Fruit fly (Drosophila melanogaster) whole organism, embryonic: ENCODE data around the gene CG7766.

ENCODE experiments used
- Atf3 ChIP-seq: fragments of 200-800 bp; sonication (Bioruptor generic); optimal IDR thresholded peaks from 3 replicates; lab custom pipeline; 2016; ENCODE audit warnings: missing biosample characterization, missing genetic modification characterization
- Blimp-1 ChIP-seq: fragments of 200-800 bp; sonication (Bioruptor generic); optimal IDR thresholded peaks from 3 replicates; lab custom pipeline; 2018; ENCODE audit warnings: missing biosample characterization, missing genetic modification characterization, mild to moderate bottlenecking, moderate library complexity, missing genetic modification reagents
- CG10147 ChIP-seq: fragments of 200-800 bp; sonication (Bioruptor generic); optimal IDR thresholded peaks from 2 replicates; lab custom pipeline; 2019; ENCODE audit warnings: missing biosample characterization, mild to moderate bottlenecking, missing genetic modification characterization, moderate library complexity
- CG10366 ChIP-seq: fragments of 200-800 bp; sonication (Bioruptor generic); IDR thresholded peaks from 2 replicates; pipeline ENCODE4 v1.3.6; 2022; ENCODE audit warnings: missing biosample characterization, missing genetic modification characterization
- CG11093 ChIP-seq: fragments of 200-800 bp; sonication (Bioruptor generic); IDR thresholded peaks from 3 replicates; pipeline ENCODE4 v1.3.6; 2022; ENCODE audit warnings: missing biosample characterization, missing genetic modification characterization
- CG11247 ChIP-seq: fragments of 200-800 bp; sonication (Bioruptor generic); IDR thresholded peaks from 2 replicates; pipeline ENCODE4 v1.3.6; 2022; ENCODE audit warnings: missing biosample characterization, missing genetic modification characterization
- CG13894 ChIP-seq: fragments of 200-800 bp; sonication (Bioruptor generic); optimal IDR thresholded peaks from 3 replicates; lab custom pipeline; 2018; ENCODE audit warnings: missing biosample characterization, mild to moderate bottlenecking, missing genetic modification characterization, moderate library complexity
- CG14014 ChIP-seq: fragments of 200-800 bp; sonication (Bioruptor generic); IDR thresholded peaks from 2 replicates; pipeline ENCODE4 v1.3.6; 2022; ENCODE audit warnings: missing biosample characterization, missing genetic modification characterization
- CG15601 ChIP-seq: fragments of 200-800 bp; sonication (Bioruptor generic); optimal IDR thresholded peaks from 3 replicates; lab custom pipeline; 2019; ENCODE audit warnings: missing biosample characterization, mild to moderate bottlenecking, missing genetic modification characterization, moderate library complexity
- CG1832 ChIP-seq: fragments of 200-800 bp; sonication (Bioruptor generic); optimal IDR thresholded peaks from 2 replicates; lab custom pipeline; 2017; ENCODE audit warnings: missing biosample characterization, mild to moderate bottlenecking, missing genetic modification characterization, inconsistent platforms
- CG3065 ChIP-seq: fragments of 200-800 bp; sonication (Bioruptor generic); optimal IDR thresholded peaks from 2 replicates; lab custom pipeline; 2016; ENCODE audit warnings: missing biosample characterization, missing genetic modification characterization
- CG34376 ChIP-seq: fragments of 200-800 bp; sonication (Bioruptor generic); optimal IDR thresholded peaks from 2 replicates; lab custom pipeline; 2018; ENCODE audit warnings: missing biosample characterization, mild to moderate bottlenecking, missing genetic modification characterization
- CG3726 ChIP-seq: fragments of 200-800 bp; sonication (Bioruptor generic); IDR thresholded peaks from 3 replicates; pipeline ENCODE4, ENCODE4 v1.3.6; 2022; ENCODE audit warnings: missing biosample characterization, missing genetic modification characterization
- CG4328 ChIP-seq: fragments of 200-800 bp; sonication (Bioruptor generic); optimal IDR thresholded peaks from 3 replicates; lab custom pipeline; 2017; ENCODE audit warnings: missing biosample characterization, missing genetic modification reagents, missing genetic modification characterization
- CG43689 ChIP-seq: fragments of 200-800 bp; sonication (Bioruptor generic); IDR thresholded peaks from 2 replicates; pipeline ENCODE4 v1.3.6; 2022; ENCODE audit warnings: missing biosample characterization, missing genetic modification characterization
- CG5180 ChIP-seq: fragments of 200-800 bp; sonication (Bioruptor generic); optimal IDR thresholded peaks from 3 replicates; lab custom pipeline; 2017; ENCODE audit warnings: missing biosample characterization, missing genetic modification characterization, mild to moderate bottlenecking, moderate library complexity, missing genetic modification reagents
- CG6272 ChIP-seq: fragments of 200-800 bp; sonication (Bioruptor generic); IDR thresholded peaks from 2 replicates; pipeline ENCODE4 v1.3.6; 2022; ENCODE audit warnings: missing biosample characterization, missing genetic modification characterization
- CG6765 ChIP-seq: fragments of 200-800 bp; sonication (Bioruptor generic); optimal IDR thresholded peaks from 3 replicates; lab custom pipeline; 2017; ENCODE audit warnings: missing biosample characterization, mild to moderate bottlenecking, missing genetic modification characterization
- CG7928 ChIP-seq: fragments of 200-800 bp; sonication (Bioruptor generic); optimal IDR thresholded peaks from 2 replicates; lab custom pipeline; 2017; ENCODE audit warnings: missing biosample characterization, mild to moderate bottlenecking, missing genetic modification characterization
- Doc3 ChIP-seq: fragments of 200-800 bp; sonication (Bioruptor generic); IDR thresholded peaks from 3 replicates; pipeline ENCODE4 v1.3.6; 2022; ENCODE audit warnings: missing biosample characterization, missing genetic modification characterization; ENCODE audit not compliant: partially characterized antibody
- Ets65A ChIP-seq: fragments of 200-800 bp; sonication (Bioruptor generic); peaks from one replicate; lab custom pipeline; 2016; ENCODE audit warnings: missing biosample characterization, missing genetic modification characterization
- Med ChIP-seq: fragments of 200-800 bp; sonication (Bioruptor generic); peaks from one replicate; lab custom pipeline; 2016; ENCODE audit warnings: missing biosample characterization, missing genetic modification characterization, mild to moderate bottlenecking, inconsistent platforms, moderate library complexity
- Myb ChIP-seq: fragments of 200-800 bp; sonication (Bioruptor generic); optimal IDR thresholded peaks from 2 replicates; lab custom pipeline; 2016; ENCODE audit warnings: missing biosample characterization, missing genetic modification characterization
- Neu2 ChIP-seq: fragments of 200-800 bp; sonication (Bioruptor generic); optimal IDR thresholded peaks from 3 replicates; lab custom pipeline; 2016; ENCODE audit warnings: missing biosample characterization, missing genetic modification characterization, borderline replicate concordance
- Oli ChIP-seq: fragments of 200-800 bp; sonication (Bioruptor generic); optimal IDR thresholded peaks from 2 replicates; lab custom pipeline; 2018; ENCODE audit warnings: missing biosample characterization, mild to moderate bottlenecking, missing genetic modification characterization, moderate library complexity
- Rfx ChIP-seq: fragments of 200-800 bp; sonication (Bioruptor generic); IDR thresholded peaks from 2 replicates; pipeline ENCODE4 v1.3.6; 2022; ENCODE audit warnings: missing biosample characterization, missing genetic modification characterization
- Scr ChIP-seq: fragments of 200-800 bp; sonication (Bioruptor generic); IDR thresholded peaks from 2 replicates; pipeline ENCODE4 v1.3.6; 2022; ENCODE audit warnings: missing biosample characterization, missing genetic modification characterization; ENCODE audit not compliant: partially characterized antibody
- Sox102F ChIP-seq: fragments of 200-800 bp; sonication (Bioruptor generic); optimal IDR thresholded peaks from 2 replicates; lab custom pipeline; 2018; ENCODE audit warnings: missing biosample characterization, mild to moderate bottlenecking, missing genetic modification characterization, moderate library complexity
- caup ChIP-seq: fragments of 200-800 bp; sonication (Bioruptor generic); optimal IDR thresholded peaks from 3 replicates; lab custom pipeline; 2017; ENCODE audit warnings: missing biosample characterization, mild to moderate bottlenecking, missing genetic modification characterization, moderate library complexity; ENCODE audit not compliant: severe bottlenecking
- cg ChIP-seq: fragments of 200-800 bp; sonication (Bioruptor generic); optimal IDR thresholded peaks from 3 replicates; lab custom pipeline; 2019; ENCODE audit warnings: missing biosample characterization, mild to moderate bottlenecking, missing genetic modification characterization, moderate library complexity
- chif ChIP-seq, 2 experiments: fragments of 200-800 bp; sonication (Bioruptor generic); optimal IDR thresholded peaks; 3 replicates each; lab custom pipeline; 2016; ENCODE audit warnings: missing biosample characterization in 2 of 2, missing genetic modification characterization in 2 of 2
- en ChIP-seq: fragments of 200-800 bp; sonication (Bioruptor generic); optimal IDR thresholded peaks from 2 replicates; lab custom pipeline; 2016; ENCODE audit warnings: missing biosample characterization, missing genetic modification characterization
- fd102C ChIP-seq: fragments of 200-800 bp; sonication (Bioruptor generic); optimal IDR thresholded peaks from 2 replicates; lab custom pipeline; 2018; ENCODE audit warnings: missing biosample characterization, mild to moderate bottlenecking, missing genetic modification characterization, moderate library complexity
- fu2 ChIP-seq: fragments of 200-800 bp; sonication (Bioruptor generic); optimal IDR thresholded peaks from 2 replicates; lab custom pipeline; 2016; ENCODE audit warnings: missing biosample characterization, missing genetic modification characterization
- hbn ChIP-seq: fragments of 200-800 bp; sonication (Bioruptor generic); IDR thresholded peaks from 2 replicates; pipeline ENCODE4 v1.3.6; 2022; ENCODE audit warnings: missing biosample characterization, missing genetic modification characterization; ENCODE audit not compliant: partially characterized antibody
- jing ChIP-seq: fragments of 200-800 bp; sonication (Bioruptor generic); optimal IDR thresholded peaks from 2 replicates; lab custom pipeline; 2018; ENCODE audit warnings: missing biosample characterization, mild to moderate bottlenecking, missing genetic modification characterization
- mirr ChIP-seq: fragments of 200-800 bp; sonication (Bioruptor generic); optimal IDR thresholded peaks from 3 replicates; lab custom pipeline; 2018; ENCODE audit warnings: missing biosample characterization, mild to moderate bottlenecking, missing genetic modification characterization
- odd ChIP-seq: fragments of 200-800 bp; sonication (Bioruptor generic); optimal IDR thresholded peaks from 2 replicates; lab custom pipeline; 2017; ENCODE audit warnings: missing biosample characterization, mild to moderate bottlenecking, missing genetic modification characterization
- pan ChIP-seq, 4 experiments: fragments of >200 bp in 3 of 4; fragments of 200-800 bp in 1 of 4; sonication (Bioruptor generic) in 1 of 4; optimal IDR thresholded peaks in 3 of 4; IDR thresholded peaks in 1 of 4; 2 replicates each; pipeline versions ENCODE4 v1.3.6 to Lab custom; 2017 to 2022; ENCODE audit warnings: missing biosample characterization in 2 of 4, missing genetic modification characterization in 2 of 4, mixed read lengths in 1 of 4
- peb ChIP-seq: fragments of 200-800 bp; sonication (Bioruptor generic); IDR thresholded peaks from 2 replicates; pipeline ENCODE4 v1.3.6; 2022; ENCODE audit warnings: missing biosample characterization, missing genetic modification characterization
- prd ChIP-seq, 3 experiments: fragments of >200 bp in 2 of 3; fragments of 200-800 bp in 1 of 3; sonication (Bioruptor generic) in 1 of 3; optimal IDR thresholded peaks in 2 of 3; IDR thresholded peaks in 1 of 3; 2 replicates in 2 of 3; 3 replicates in 1 of 3; pipeline versions ENCODE4 v1.3.6 to Lab custom; 2017 to 2022; ENCODE audit warnings: missing biosample characterization in 1 of 3, missing genetic modification characterization in 1 of 3
- ranshi ChIP-seq: fragments of 200-800 bp; sonication (Bioruptor generic); IDR thresholded peaks from 2 replicates; pipeline ENCODE4 v1.3.6; 2022; ENCODE audit warnings: missing biosample characterization, missing genetic modification characterization
- salm ChIP-seq: fragments of 200-800 bp; sonication (Bioruptor generic); optimal IDR thresholded peaks from 2 replicates; lab custom pipeline; 2018; ENCODE audit warnings: missing biosample characterization, mild to moderate bottlenecking, missing genetic modification characterization
- sens-2 ChIP-seq: fragments of 200-800 bp; sonication (Bioruptor generic); IDR thresholded peaks from 2 replicates; pipeline ENCODE4 v1.3.6; 2022; ENCODE audit warnings: missing biosample characterization, missing genetic modification characterization
- tin ChIP-seq: fragments of 200-800 bp; sonication (Bioruptor generic); optimal IDR thresholded peaks from 3 replicates; lab custom pipeline; 2016; ENCODE audit warnings: missing biosample characterization, missing genetic modification characterization
- tll ChIP-seq, 2 experiments: fragments of 200-800 bp in 1 of 2; fragments of >200 bp in 1 of 2; sonication (Bioruptor generic) in 1 of 2; optimal IDR thresholded peaks; 2 replicates each; lab custom pipeline; 2017 to 2019; ENCODE audit warnings: missing biosample characterization in 2 of 2, missing genetic modification characterization in 2 of 2, mild to moderate bottlenecking in 1 of 2, moderate library complexity in 1 of 2
- tx ChIP-seq: fragments of 200-800 bp; sonication (Bioruptor generic); optimal IDR thresholded peaks from 2 replicates; lab custom pipeline; 2016; ENCODE audit warnings: missing biosample characterization, missing genetic modification characterization
- vvl ChIP-seq: fragments of 200-800 bp; sonication (Bioruptor generic); IDR thresholded peaks from 2 replicates; pipeline ENCODE4 v1.3.6; 2022; ENCODE audit warnings: missing biosample characterization, missing genetic modification characterization
- zen2 ChIP-seq: fragments of 200-800 bp; sonication (Bioruptor generic); IDR thresholded peaks from 3 replicates; pipeline ENCODE4 v1.3.6; 2022; ENCODE audit warnings: missing biosample characterization, missing genetic modification characterization; ENCODE audit not compliant: partially characterized antibody

CG7766 gene

dm6 chrX:9078263-9078662, 25.3 kb downstream of the CG7766 start, which contains the start of gene CG44325 (continued):
- TF ChIP-seq fu2 (GFP tag; lab: Kevin White, UChicago): no peak
- peak; percentile 88 for TF ChIP-seq Med
- TF ChIP-seq CG5180: no peak
- no peak for TF ChIP-seq peb (GFP tag; lab: Robert Waterston, UW)
- no peak for TF ChIP-seq tin (GFP tag; lab: Kevin White, UChicago)
- no peak; the same call in 1 of the 2 replicates for TF ChIP-seq Scr (GFP tag; lab: Robert Waterston, UW)
- no peak for TF ChIP-seq CG6272 (GFP tag; lab: Robert Waterston, UW)
- peak; percentile 41 for TF ChIP-seq mirr (GFP tag; lab: Kevin White, UChicago)
- TF ChIP-seq Ets65A (GFP tag; lab: Kevin White, UChicago): no peak
- TF ChIP-seq cg (GFP tag; lab: Kevin White, UChicago): no peak
- TF ChIP-seq pan (optimal IDR thresholded peaks at IDR 0.05; lab: Kevin White, UChicago): no peak
- TF ChIP-seq pan (GFP tag; optimal IDR thresholded peaks at IDR 0.05 in 1 of 2, IDR thresholded peaks at IDR 0.05 in 1 of 2): no peak
- TF ChIP-seq Sox102F (GFP tag; lab: Kevin White, UChicago): no peak
- no peak for TF ChIP-seq hbn
- peak; percentile 30 for TF ChIP-seq odd (GFP tag; lab: Kevin White, UChicago)
- TF ChIP-seq CG11247 (GFP tag; lab: Robert Waterston, UW): no peak
- no peak for TF ChIP-seq CG3065 (GFP tag; lab: Kevin White, UChicago)
- no peak for TF ChIP-seq prd (optimal IDR thresholded peaks at IDR 0.05; lab: Kevin White, UChicago)
- no peak for TF ChIP-seq prd (GFP tag; IDR thresholded peaks at IDR 0.05; lab: Robert Waterston, UW)
- no peak for TF ChIP-seq CG10147 (GFP tag; lab: Kevin White, UChicago)
- no peak for TF ChIP-seq CG3726
- TF ChIP-seq salm: no peak
- TF ChIP-seq ranshi (GFP tag; lab: Robert Waterston, UW): no peak; the same call in 1 of the 2 replicates
- TF ChIP-seq fd102C (GFP tag; lab: Kevin White, UChicago): no peak
- peak; percentile 97 for TF ChIP-seq Blimp-1 (GFP tag; lab: Kevin White, UChicago)
- TF ChIP-seq CG1832 (GFP tag; lab: Kevin White, UChicago): no peak
- no peak for TF ChIP-seq CG7928 (GFP tag; lab: Kevin White, UChicago)
- TF ChIP-seq vvl (GFP tag; lab: Robert Waterston, UW): peak; percentile 58; the same call in 1 of the 2 replicates
- no peak for TF ChIP-seq CG43689 (GFP tag; lab: Robert Waterston, UW)
- TF ChIP-seq CG4328 (GFP tag; lab: Kevin White, UChicago): no peak
- peak; percentile 45 for TF ChIP-seq CG13894 (tag; lab: Kevin White, UChicago)
- no peak for TF ChIP-seq CG14014 (GFP tag; lab: Robert Waterston, UW)
- TF ChIP-seq CG10366 (GFP tag; lab: Robert Waterston, UW): no peak
- TF ChIP-seq en (GFP tag; lab: Kevin White, UChicago): no peak
- peak; percentile 41; the same call in 1 of the 2 replicates for TF ChIP-seq Rfx (GFP tag; lab: Robert Waterston, UW)
- TF ChIP-seq chif (GFP tag; optimal IDR thresholded peaks at IDR 0.05; lab: Kevin White, UChicago): no peak
- TF ChIP-seq tll (GFP tag; optimal IDR thresholded peaks at IDR 0.05; lab: Kevin White, UChicago): no peak
- TF ChIP-seq tx (GFP tag; lab: Kevin White, UChicago): no peak
- TF ChIP-seq Doc3: no peak
- no peak for TF ChIP-seq zen2
- peak; percentile 29 for TF ChIP-seq caup (GFP tag; lab: Kevin White, UChicago)
- TF ChIP-seq Myb (GFP tag; lab: Kevin White, UChicago): no peak
- TF ChIP-seq CG34376 (GFP tag; lab: Kevin White, UChicago): peak; percentile 31
- no peak for TF ChIP-seq Oli (tag; lab: Kevin White, UChicago)
- TF ChIP-seq CG15601 (tag; lab: Kevin White, UChicago): peak; percentile 11
- no peak for TF ChIP-seq sens-2 (GFP tag; lab: Robert Waterston, UW)
- TF ChIP-seq jing (GFP tag; lab: Kevin White, UChicago): no peak
- TF ChIP-seq Atf3 (GFP tag; lab: Kevin White, UChicago): no peak
- TF ChIP-seq CG11093: no peak
- no peak for TF ChIP-seq Neu2 (GFP tag; lab: Kevin White, UChicago)
- TF ChIP-seq CG6765 (GFP tag; lab: Kevin White, UChicago): peak; percentile 44
